Fruit fly (Drosophila melanogaster) whole organism, wandering third instar larva: ENCODE measurements around the gene Plp.

Source experiments
- CG9705 ChIP-seq: fragments of 200-800 bp; sonication (Bioruptor generic); optimal IDR thresholded peaks from 2 replicates; lab custom pipeline; 2018; ENCODE audit warnings: missing biosample characterization, mild to moderate bottlenecking, missing genetic modification characterization
- CrebA ChIP-seq: fragments of 200-800 bp; sonication (Bioruptor generic); optimal IDR thresholded peaks from 2 replicates; lab custom pipeline; 2016; ENCODE audit warnings: missing biosample characterization, mild to moderate bottlenecking, missing genetic modification characterization, borderline replicate concordance
- Dfd ChIP-seq: fragments of >200 bp; optimal IDR thresholded peaks from 2 replicates; lab custom pipeline; 2017; ENCODE audit warnings: missing biosample characterization, missing genetic modification characterization
- Hnf4 ChIP-seq: fragments of 200-800 bp; sonication (Bioruptor generic); optimal IDR thresholded peaks from 2 replicates; lab custom pipeline; 2016; ENCODE audit warnings: missing biosample characterization, mild to moderate bottlenecking, missing genetic modification characterization
- Hr78 ChIP-seq: fragments of >200 bp; optimal IDR thresholded peaks from 2 replicates; lab custom pipeline; 2017; ENCODE audit warnings: missing biosample characterization, missing genetic modification characterization
- Myc ChIP-seq: fragments of >200 bp; optimal IDR thresholded peaks from 2 replicates; lab custom pipeline; 2017
- N ChIP-seq: fragments of >200 bp; optimal IDR thresholded peaks from 2 replicates; lab custom pipeline; 2018; ENCODE audit warnings: missing biosample characterization, missing external identifiers, missing genetic modification characterization
- Vsx2 ChIP-seq: fragments of 200-300, 225-300 bp; sonication (Bioruptor generic); optimal IDR thresholded peaks from 2 replicates; lab custom pipeline; 2018; ENCODE audit warnings: missing biosample characterization, missing genetic modification characterization; ENCODE audit not compliant: partially characterized antibody
- dsf ChIP-seq: sonication (Bioruptor generic); optimal IDR thresholded peaks from 2 replicates; lab custom pipeline; 2016; ENCODE audit warnings: missing biosample characterization, missing genetic modification characterization, borderline replicate concordance
- fru ChIP-seq: fragments of 200-800 bp; sonication (Bioruptor generic); optimal IDR thresholded peaks from 3 replicates; lab custom pipeline; 2016; ENCODE audit warnings: missing biosample characterization, mild to moderate bottlenecking, missing genetic modification characterization
- woc ChIP-seq: sonication (Bioruptor generic); optimal IDR thresholded peaks from 2 replicates; lab custom pipeline; 2016; ENCODE audit warnings: missing biosample characterization, mild to moderate bottlenecking, missing genetic modification characterization

The Plp gene

dm6 chr3L:15031773-15032172, 62.8 kb downstream of the Plp start:
- no peak for TF ChIP-seq CG9705 (GFP tag; lab: Kevin White, UChicago)
- peak; percentile 3 for TF ChIP-seq Dfd (GFP tag; lab: Kevin White, UChicago)

DNA sequence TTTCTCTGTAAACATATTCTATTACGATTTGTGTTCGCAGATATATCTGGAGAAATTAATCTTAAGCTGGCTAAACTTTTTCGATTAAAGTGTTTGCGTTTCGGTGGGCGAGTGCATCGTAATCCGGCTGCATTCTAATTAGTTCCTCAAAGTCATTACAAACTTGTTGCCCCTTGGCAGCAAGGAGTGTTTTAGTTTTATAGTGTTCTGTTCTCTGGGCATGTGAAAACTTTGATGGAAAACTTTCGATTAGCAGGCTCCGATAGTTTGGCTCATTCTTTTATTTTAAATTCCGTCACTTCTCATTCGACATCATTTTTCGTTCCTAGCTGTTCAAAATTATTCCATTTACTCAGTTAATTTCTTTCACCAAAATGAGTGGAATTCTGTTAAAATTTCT, 71.3 kb downstream of the Plp start, which contains the start of gene CG32148:
TSS of gene CG32148 (plus strand) at position 301 of the 400 bp plus-strand sequence.
- no peak for TF ChIP-seq CrebA (GFP tag; lab: Kevin White, UChicago)
- TF ChIP-seq Hr78 (GFP tag; lab: Kevin White, UChicago) = no peak
- TF ChIP-seq Myc = no peak
- TF ChIP-seq fru (GFP tag; lab: Kevin White, UChicago) = no peak
- no peak for TF ChIP-seq woc (GFP tag; lab: Kevin White, UChicago)
- TF ChIP-seq Hnf4 = no peak

- TF ChIP-seq Dfd (GFP tag; lab: Kevin White, UChicago) (no peak), Vsx2 (GFP tag; lab: Kevin White, UChicago) (no peak), dsf (GFP tag; lab: Kevin White, UChicago) (no peak), N (GFP tag; lab: Kevin White, UChicago) (no peak)
These were observed 73.5 kb downstream of the Plp start for dm6 chr3L:15021008-15021407.
